Fruit fly (Drosophila melanogaster) whole organism, wandering third instar larva: ENCODE results near the gene CG14297.

Experiments
- Hr78 ChIP-seq: fragments of >200 bp; optimal IDR thresholded peaks from 2 replicates; lab custom pipeline; 2017; ENCODE audit warnings: missing biosample characterization, missing genetic modification characterization
- br ChIP-seq: fragments of 200-800 bp; sonication (Bioruptor generic); optimal IDR thresholded peaks from 2 replicates; lab custom pipeline; 2016; ENCODE audit warnings: missing biosample characterization, missing genetic modification characterization
- fru ChIP-seq: fragments of 200-800 bp; sonication (Bioruptor generic); optimal IDR thresholded peaks from 3 replicates; lab custom pipeline; 2016; ENCODE audit warnings: missing biosample characterization, mild to moderate bottlenecking, missing genetic modification characterization
- h ChIP-seq: fragments of 200-800 bp; sonication (Bioruptor generic); optimal IDR thresholded peaks from 3 replicates; lab custom pipeline; 2016; ENCODE audit warnings: missing biosample characterization, mild to moderate bottlenecking, missing genetic modification characterization
- usp ChIP-seq: fragments of >200 bp; optimal IDR thresholded peaks from 2 replicates; lab custom pipeline; 2017; ENCODE audit warnings: missing biosample characterization, missing genetic modification characterization

dm6 chr3R:18923208-18923761 lies 25.4 kb downstream of the CG14297 start:
- TF ChIP-seq fru (GFP tag; lab: Kevin White, UChicago) (peak; percentile 6), br (GFP tag; lab: Kevin White, UChicago) (no peak), h (GFP tag; lab: Kevin White, UChicago) (peak; percentile 33), Hr78 (GFP tag; lab: Kevin White, UChicago) (no peak), usp (GFP tag; lab: Kevin White, UChicago) (no peak)
